Worm (Caenorhabditis elegans) whole organism, L4 larva: ENCODE results near the gene C14A6.13.

Experiments used
- F26F4.8 ChIP-seq: fragments of 200-800 bp; sonication (Bioruptor generic); conservative IDR thresholded peaks from 2 replicates; pipeline ENCODE4 v1.3.6; 2022; ENCODE audit warnings: missing genetic modification characterization, missing compliant biosample characterization
- F37D6.2 ChIP-seq: sonication (generic microtip); optimal IDR thresholded peaks from 2 replicates; lab custom pipeline; 2016; ENCODE audit warnings: mild to moderate bottlenecking, missing genetic modification characterization, missing compliant biosample characterization
- R02D3.7 ChIP-seq: fragments of 150-350 bp; sonication (generic microtip); optimal IDR thresholded peaks from 3 replicates; lab custom pipeline; 2014; ENCODE audit warnings: missing biosample characterization, missing genetic modification characterization
- Y75B8A.6 ChIP-seq: fragments of 200-800 bp; sonication (Bioruptor generic); IDR thresholded peaks from 2 replicates; pipeline ENCODE4 v1.3.6; 2022; ENCODE audit warnings: missing genetic modification reagents, missing genetic modification characterization, missing compliant biosample characterization
- ZK337.2 ChIP-seq: fragments of 200-800 bp; sonication (Bioruptor generic); IDR thresholded peaks from 2 replicates; pipeline ENCODE4 v1.3.6; 2022; ENCODE audit warnings: missing genetic modification reagents, missing genetic modification characterization, missing compliant biosample characterization
- aha-1 ChIP-seq: fragments of 150-350 bp; peaks from one replicate; lab custom pipeline; 2014; ENCODE audit warnings: missing biosample characterization, missing genetic modification characterization
- ceh-62 ChIP-seq: sonication (generic microtip); optimal IDR thresholded peaks from 2 replicates; lab custom pipeline; 2017; ENCODE audit warnings: missing biosample characterization, missing genetic modification characterization
- ctbp-1 ChIP-seq: fragments of 200-800 bp; sonication (Bioruptor generic); IDR thresholded peaks from 2 replicates; pipeline ENCODE4 v1.3.6; 2022; ENCODE audit warnings: missing genetic modification reagents, missing genetic modification characterization, missing compliant biosample characterization
- daf-16 ChIP-seq, 3 experiments: sonication (generic microtip); optimal IDR thresholded peaks; 2 replicates each; lab custom pipeline; 2016 to 2017; ENCODE audit warnings: missing genetic modification characterization in 3 of 3, missing genetic modification reagents in 3 of 3, mild to moderate bottlenecking in 2 of 3, missing compliant biosample characterization in 2 of 3, missing biosample characterization in 1 of 3, moderate library complexity in 1 of 3
- dpl-1 ChIP-seq: fragments of 150-350 bp; optimal IDR thresholded peaks from 2 replicates; lab custom pipeline; 2014; ENCODE audit warnings: missing biosample characterization, missing genetic modification reagents, missing genetic modification characterization
- egl-27 ChIP-seq: sonication (generic microtip); optimal IDR thresholded peaks from 3 replicates; lab custom pipeline; 2017; ENCODE audit warnings: missing biosample characterization, missing genetic modification reagents, missing genetic modification characterization
- egl-43 ChIP-seq: fragments of 200-800 bp; sonication (Bioruptor generic); IDR thresholded peaks from 2 replicates; pipeline ENCODE4 v1.3.6; 2022; ENCODE audit warnings: missing genetic modification reagents, missing genetic modification characterization, missing compliant biosample characterization
- fkh-10 ChIP-seq: fragments of 150-350 bp; optimal IDR thresholded peaks from 2 replicates; lab custom pipeline; 2014; ENCODE audit warnings: missing biosample characterization, missing genetic modification reagents, missing genetic modification characterization
- fos-1 ChIP-seq: fragments of 150-350 bp; optimal IDR thresholded peaks from 2 replicates; lab custom pipeline; 2014; ENCODE audit warnings: missing biosample characterization, missing genetic modification characterization
- hif-1 ChIP-seq, 2 experiments: sonication (generic microtip); optimal IDR thresholded peaks; 2 replicates each; lab custom pipeline; 2016 to 2017; ENCODE audit warnings: missing compliant biosample characterization in 2 of 2, missing genetic modification characterization in 2 of 2, missing genetic modification reagents in 2 of 2, missing genotype in 2 of 2, mild to moderate bottlenecking in 1 of 2
- hlh-11 ChIP-seq: fragments of 200-800 bp; sonication (Bioruptor generic); optimal IDR thresholded peaks from 2 replicates; lab custom pipeline; 2018; ENCODE audit warnings: mild to moderate bottlenecking, missing genetic modification characterization, missing compliant biosample characterization
- mdl-1 ChIP-seq, 2 experiments: fragments of 150-350 bp in 1 of 2; sonication (generic microtip) in 1 of 2; optimal IDR thresholded peaks; 2 replicates each; lab custom pipeline; 2014 to 2017; ENCODE audit warnings: missing biosample characterization in 2 of 2, missing genetic modification characterization in 2 of 2
- nhr-237 ChIP-seq: sonication (generic microtip); optimal IDR thresholded peaks from 2 replicates; lab custom pipeline; 2017; ENCODE audit warnings: missing biosample characterization, missing genetic modification characterization
- nhr-25 ChIP-seq: sonication (generic microtip); optimal IDR thresholded peaks from 2 replicates; lab custom pipeline; 2017; ENCODE audit warnings: missing genetic modification characterization, mild to moderate bottlenecking, missing compliant biosample characterization, antibody characterized with exemption, moderate library complexity, borderline replicate concordance; ENCODE audit not compliant: insufficient read depth
- nhr-28 ChIP-seq: fragments of 150-350 bp; optimal IDR thresholded peaks from 2 replicates; lab custom pipeline; 2014; ENCODE audit warnings: missing biosample characterization, missing genetic modification characterization
- nhr-41 ChIP-seq: fragments of 200-800 bp; sonication (Bioruptor generic); IDR thresholded peaks from 2 replicates; pipeline ENCODE4 v1.3.6; 2022; ENCODE audit warnings: missing genetic modification reagents, missing genetic modification characterization, missing compliant biosample characterization
- nhr-42 ChIP-seq: fragments of 200-800 bp; sonication (Bioruptor generic); IDR thresholded peaks from 2 replicates; pipeline ENCODE4 v1.3.6; 2022; ENCODE audit warnings: missing genetic modification characterization, missing compliant biosample characterization
- nhr-6 ChIP-seq: fragments of 150-350 bp; optimal IDR thresholded peaks from 2 replicates; lab custom pipeline; 2014; ENCODE audit warnings: missing biosample characterization, missing genetic modification characterization
- nhr-76 ChIP-seq: fragments of 150-350 bp; optimal IDR thresholded peaks from 2 replicates; lab custom pipeline; 2014; ENCODE audit warnings: missing biosample characterization, missing genetic modification characterization
- pha-4 ChIP-seq, 2 experiments: fragments of 150-350 bp in 1 of 2; fragments of 200-800 bp in 1 of 2; sonication (Bioruptor generic) in 1 of 2; IDR thresholded peaks in 1 of 2; optimal IDR thresholded peaks in 1 of 2; 2 replicates each; pipeline versions ENCODE4 v1.3.6 to Lab custom; 2014 to 2022; ENCODE audit warnings: missing genetic modification characterization in 2 of 2, missing genetic modification reagents in 2 of 2, missing biosample characterization in 1 of 2, missing compliant biosample characterization in 1 of 2
- pqm-1 ChIP-seq: sonication (generic microtip); optimal IDR thresholded peaks from 2 replicates; lab custom pipeline; 2017; ENCODE audit warnings: missing biosample characterization, missing genetic modification characterization
- set-16 ChIP-seq: fragments of 200-800 bp; sonication (Bioruptor generic); IDR thresholded peaks from 2 replicates; pipeline ENCODE4 v1.3.6; 2022; ENCODE audit warnings: missing genetic modification reagents, missing genetic modification characterization, missing compliant biosample characterization
- skn-1 ChIP-seq: fragments of 150-350 bp; optimal IDR thresholded peaks from 2 replicates; lab custom pipeline; 2014; ENCODE audit warnings: missing biosample characterization, missing genetic modification characterization
- spr-1 ChIP-seq: sonication (generic microtip); optimal IDR thresholded peaks from 2 replicates; lab custom pipeline; 2016; ENCODE audit warnings: mild to moderate bottlenecking, missing genetic modification characterization, missing compliant biosample characterization
- spr-3 ChIP-seq: fragments of 200-800 bp; sonication (Bioruptor generic); optimal IDR thresholded peaks from 2 replicates; lab custom pipeline; 2018; ENCODE audit warnings: mild to moderate bottlenecking, missing genetic modification characterization, missing compliant biosample characterization
- tra-1 ChIP-seq: fragments of 200-800 bp; sonication (Bioruptor generic); IDR thresholded peaks from 2 replicates; pipeline ENCODE4 v1.3.6; 2022; ENCODE audit warnings: missing genetic modification reagents, missing genetic modification characterization, missing compliant biosample characterization
- vab-7 ChIP-seq: fragments of 200-800 bp; sonication (Bioruptor generic); IDR thresholded peaks from 2 replicates; pipeline ENCODE4 v1.3.6; 2022; ENCODE audit warnings: missing genetic modification reagents, missing genetic modification characterization, missing compliant biosample characterization
- zfp-2 ChIP-seq: sonication (generic microtip); optimal IDR thresholded peaks from 2 replicates; lab custom pipeline; 2016; ENCODE audit warnings: mild to moderate bottlenecking, missing genetic modification characterization, missing compliant biosample characterization
- zfp-3 ChIP-seq: fragments of 200-800 bp; sonication (Bioruptor generic); conservative IDR thresholded peaks from 2 replicates; pipeline ENCODE4 v1.3.6; 2022; ENCODE audit warnings: missing genetic modification reagents, missing genetic modification characterization, missing compliant biosample characterization
- ztf-11 ChIP-seq: fragments of 150-350 bp; optimal IDR thresholded peaks from 2 replicates; lab custom pipeline; 2014; ENCODE audit warnings: missing biosample characterization, missing genetic modification characterization

C14A6.13 gene

ce11 chrV:18161228-18161627, at the start of gene C14A6.13:
Gene C14A6.13, minus strand, starts transcription at chrV:18161328.
- TF ChIP-seq Y75B8A.6 (GFP tag; lab: Robert Waterston, UW) (no peak), hif-1 (tag; optimal IDR thresholded peaks at IDR 0.05; lab: Kevin White, UChicago) (no peak), zfp-3 (no peak), R02D3.7 (tag; lab: Kevin White, UChicago) (no peak), nhr-237 (no peak), spr-1 (tag; lab: Kevin White, UChicago) (no peak), pha-4 (GFP tag; IDR thresholded peaks at IDR 0.05; lab: Robert Waterston, UW) (no peak), pha-4 (tag; optimal IDR thresholded peaks at IDR 0.05; lab: Kevin White, UChicago) (no peak), set-16 (GFP tag; lab: Robert Waterston, UW) (no peak), mdl-1 (tag; optimal IDR thresholded peaks at IDR 0.05; lab: Kevin White, UChicago) (no peak), egl-27 (tag; lab: Kevin White, UChicago) (no peak), aha-1 (no peak), vab-7 (GFP tag; lab: Robert Waterston, UW) (no peak), egl-43 (no peak), hlh-11 (tag; lab: Kevin White, UChicago) (no peak), nhr-42 (no peak), ceh-62 (tag; lab: Kevin White, UChicago) (no peak)
- TF ChIP-seq, all 104 proteins: peak for 0

DNA sequence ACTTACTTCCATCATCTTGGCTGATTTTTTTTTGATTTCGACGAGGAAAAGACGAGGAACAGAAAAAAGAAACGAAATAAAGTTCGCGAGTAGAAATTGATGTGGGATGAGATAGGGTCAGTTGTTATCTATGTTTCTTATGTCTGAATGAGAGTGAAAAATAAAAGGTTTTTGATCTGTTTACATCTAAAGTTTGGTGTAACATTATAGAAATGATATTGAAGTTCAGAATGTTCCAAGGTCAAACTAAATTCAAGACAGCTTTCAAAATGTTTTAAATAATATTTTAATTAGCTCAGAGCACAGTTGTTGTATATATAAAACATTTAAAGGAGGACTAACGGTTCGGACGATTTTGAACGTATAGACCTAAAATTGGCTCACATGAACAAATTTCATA, 47.9 kb upstream of the C14A6.13 start, which contains the start of gene F16H6.7:
F16H6.7 (minus strand) TSS at position 101 of the 400 bp plus-strand sequence.
- TF ChIP-seq F37D6.2 (tag; lab: Kevin White, UChicago), result no peak
- TF ChIP-seq nhr-28 (tag; lab: Kevin White, UChicago), result no peak
- no peak for TF ChIP-seq daf-16 (GFP tag; optimal IDR thresholded peaks at IDR 0.05; lab: Kevin White, UChicago)
- no peak for TF ChIP-seq daf-16 (tag; optimal IDR thresholded peaks at IDR 0.05; lab: Kevin White, UChicago)
- no peak for TF ChIP-seq nhr-6 (tag; lab: Kevin White, UChicago)
- no peak for TF ChIP-seq aha-1
- TF ChIP-seq Y75B8A.6 (GFP tag; lab: Robert Waterston, UW), result no peak
- no peak for TF ChIP-seq fos-1 (tag; lab: Kevin White, UChicago)
- TF ChIP-seq pqm-1 (tag; lab: Kevin White, UChicago), result no peak
- TF ChIP-seq nhr-76 (tag; lab: Kevin White, UChicago), result no peak
- no peak for TF ChIP-seq egl-27 (tag; lab: Kevin White, UChicago)
- no peak for TF ChIP-seq spr-3 (GFP tag; lab: Kevin White, UChicago)
- TF ChIP-seq ztf-11, result no peak
- TF ChIP-seq ctbp-1 (GFP tag; lab: Robert Waterston, UW), result no peak
- no peak for TF ChIP-seq ZK337.2 (GFP tag; lab: Robert Waterston, UW)

DNA sequence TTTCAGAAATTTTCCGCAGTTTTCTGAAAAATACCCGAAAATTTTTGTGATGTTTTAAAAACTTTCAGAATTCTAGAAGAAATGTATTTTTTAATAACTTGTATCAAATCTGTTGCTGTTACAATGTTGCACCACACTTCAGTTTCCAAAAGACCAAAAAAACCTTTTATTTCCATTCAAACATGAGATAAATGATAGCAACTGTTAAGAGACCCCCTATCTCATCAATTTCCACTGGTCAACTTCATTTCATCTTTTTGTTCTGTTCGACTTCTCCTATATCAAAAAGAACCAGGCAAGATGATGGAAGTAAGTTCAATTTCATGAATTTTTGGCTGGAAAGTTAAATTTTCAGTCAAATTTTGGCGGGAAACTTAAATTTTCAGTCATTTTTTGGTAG, 37.3 kb upstream of the C14A6.13 start, which contains the start of gene F16H6.4:
F16H6.4 (plus strand) TSS at position 301 of the 400 bp plus-strand sequence.
- TF ChIP-seq hif-1 (tag; optimal IDR thresholded peaks at IDR 0.05; lab: Kevin White, UChicago) (no peak), aha-1 (no peak), pqm-1 (tag; lab: Kevin White, UChicago) (no peak), nhr-41 (GFP tag; lab: Robert Waterston, UW) (no peak), zfp-3 (no peak), Y75B8A.6 (GFP tag; lab: Robert Waterston, UW) (no peak), vab-7 (GFP tag; lab: Robert Waterston, UW) (no peak), set-16 (GFP tag; lab: Robert Waterston, UW) (no peak), nhr-25 (tag; lab: Kevin White, UChicago) (no peak), F26F4.8 (GFP tag; lab: Robert Waterston, UW) (no peak), nhr-6 (tag; lab: Kevin White, UChicago) (no peak), tra-1 (GFP tag; lab: Robert Waterston, UW) (no peak), dpl-1 (no peak), nhr-76 (tag; lab: Kevin White, UChicago) (no peak), skn-1 (tag; lab: Kevin White, UChicago) (no peak)

DNA sequence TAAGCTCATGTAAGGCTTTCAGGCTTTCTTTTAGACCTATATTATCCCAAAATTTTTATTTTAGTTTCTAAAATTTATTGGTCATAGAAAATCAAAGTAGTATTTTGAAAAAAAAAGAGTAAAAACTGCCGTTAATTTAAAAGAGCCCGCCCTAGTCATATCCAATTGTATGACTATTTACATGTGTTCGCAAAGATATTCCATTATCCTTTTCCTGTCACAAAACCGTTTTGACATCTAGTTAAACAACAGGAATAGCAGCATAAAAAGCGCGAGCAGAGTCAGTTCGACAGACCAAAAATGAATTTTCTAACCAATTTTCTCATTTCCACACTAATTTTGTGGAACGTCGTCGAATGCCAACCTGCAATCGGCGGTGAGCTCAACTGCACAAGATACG, 33.9 kb upstream of the C14A6.13 start, which contains the start of gene F16H6.3:
F16H6.3 (plus strand) TSS at position 301 of the 400 bp plus-strand sequence.
- TF ChIP-seq zfp-2 (tag; lab: Kevin White, UChicago) (no peak), fkh-10 (GFP tag; lab: Kevin White, UChicago) (no peak), aha-1 (no peak)
